Worm (Caenorhabditis elegans) whole organism, midembryonic: ENCODE measurements around the gene str-148.
A peak's percentile ranks its signal among the peaks of the same experiment; 100 is the strongest.

Experiments
- T22C8.4 ChIP-seq: fragments of 200-800 bp; sonication (Bioruptor generic); IDR thresholded peaks from 2 replicates; pipeline ENCODE4 v1.3.6; 2022; ENCODE audit warnings: missing genetic modification characterization, missing compliant biosample characterization
- cog-1 ChIP-seq: sonication (generic microtip); optimal IDR thresholded peaks from 2 replicates; lab custom pipeline; 2016; ENCODE audit warnings: missing genetic modification characterization, missing compliant biosample characterization
- flt-1 ChIP-seq: fragments of 200-800 bp; sonication (Bioruptor generic); IDR thresholded peaks from 2 replicates; pipeline ENCODE4 v1.3.6; 2022; ENCODE audit warnings: missing genetic modification characterization, missing compliant biosample characterization
- klf-2 ChIP-seq: fragments of 200-800 bp; sonication (Bioruptor generic); conservative IDR thresholded peaks from 2 replicates; pipeline ENCODE4 v1.3.6; 2022; ENCODE audit warnings: missing genetic modification reagents, missing genetic modification characterization, missing compliant biosample characterization
- med-1 ChIP-seq: sonication (generic microtip); optimal IDR thresholded peaks from 2 replicates; lab custom pipeline; 2017; ENCODE audit warnings: missing genetic modification characterization, mild to moderate bottlenecking, missing compliant biosample characterization, antibody characterized with exemption, missing genetic modification reagents; ENCODE audit not compliant: insufficient read depth
- ref-1 ChIP-seq: fragments of 200-800 bp; sonication (Bioruptor generic); conservative IDR thresholded peaks from 2 replicates; pipeline ENCODE4 v1.3.6; 2022; ENCODE audit warnings: missing genetic modification reagents, missing genetic modification characterization, missing compliant biosample characterization
- tab-1 ChIP-seq: fragments of 200-800 bp; sonication (Bioruptor generic); IDR thresholded peaks from 2 replicates; pipeline ENCODE4 v1.3.6; 2022; ENCODE audit warnings: missing genetic modification characterization, missing compliant biosample characterization
- ztf-23 ChIP-seq: fragments of 200-800 bp; sonication (Bioruptor generic); IDR thresholded peaks from 2 replicates; pipeline ENCODE4 v1.3.6; 2022; ENCODE audit warnings: missing genetic modification reagents, missing genetic modification characterization, missing compliant biosample characterization
- ztf-29 ChIP-seq: fragments of 200-800 bp; sonication (Bioruptor generic); IDR thresholded peaks from 2 replicates; pipeline ENCODE4 v1.3.6; 2022; ENCODE audit warnings: missing genetic modification reagents, missing genetic modification characterization, missing compliant biosample characterization

Gene str-148

DNA sequence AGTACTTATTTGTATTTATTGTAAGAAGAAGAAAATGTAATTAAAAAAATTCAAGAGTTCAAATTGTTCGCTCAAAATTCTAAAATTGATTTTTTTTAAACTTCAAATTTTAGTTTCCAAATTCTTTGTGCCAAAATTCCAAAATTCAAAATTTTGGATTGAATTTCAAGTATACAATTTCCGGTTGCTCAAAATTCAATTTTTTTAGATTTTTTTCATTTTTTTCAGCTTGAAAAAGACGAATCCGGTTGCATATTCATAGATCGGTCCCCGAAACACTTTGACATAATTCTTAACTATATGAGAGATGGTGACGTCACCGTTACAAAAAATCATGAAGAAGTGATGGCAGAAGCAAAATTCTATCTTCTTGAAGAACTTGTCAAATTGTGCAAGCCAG, 26.3 kb downstream of the str-148 start, which contains the start of gene K02E7.4:
Gene K02E7.4, plus strand, starts transcription at position 301 of the 400 bp plus-strand sequence.
- TF ChIP-seq ref-1 (GFP tag; lab: Robert Waterston, UW) (no peak), flt-1 (GFP tag; lab: Robert Waterston, UW) (no peak), tab-1 (GFP tag; lab: Robert Waterston, UW) (no peak), med-1 (GFP tag; lab: Kevin White, UChicago) (no peak), cog-1 (no peak), ztf-29 (GFP tag; lab: Robert Waterston, UW) (no peak), klf-2 (GFP tag; lab: Robert Waterston, UW) (no peak), ztf-23 (GFP tag; lab: Robert Waterston, UW) (no peak), T22C8.4 (GFP tag; lab: Robert Waterston, UW) (no peak)

DNA sequence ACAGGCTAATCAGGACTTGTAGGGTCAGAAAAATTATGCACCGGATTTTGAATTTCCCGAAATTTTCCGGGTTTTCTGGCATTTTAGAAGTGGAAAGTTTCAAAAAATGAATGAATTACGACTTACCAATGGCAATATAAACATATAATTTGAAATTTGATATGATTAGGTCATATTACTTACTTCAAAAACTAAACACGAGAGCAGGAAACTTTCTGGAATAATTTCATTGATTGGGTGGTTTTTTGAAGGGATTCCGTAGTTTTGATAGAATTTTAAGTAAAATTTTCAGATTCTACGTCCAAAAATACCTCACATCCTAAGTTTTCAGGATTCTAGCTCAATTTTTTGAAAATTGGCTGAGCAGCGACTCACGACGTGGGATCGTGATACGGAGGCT, 29.6 kb downstream of the str-148 start, which contains the start of gene K02E7.11:
Gene K02E7.11, minus strand, starts transcription at position 101 of the 400 bp plus-strand sequence.
- TF ChIP-seq ztf-23 (GFP tag; lab: Robert Waterston, UW): no peak
- TF ChIP-seq med-1 (GFP tag; lab: Kevin White, UChicago): no peak
- TF ChIP-seq T22C8.4 (GFP tag; lab: Robert Waterston, UW): no peak
- no peak for TF ChIP-seq tab-1 (GFP tag; lab: Robert Waterston, UW)
- no peak for TF ChIP-seq ref-1 (GFP tag; lab: Robert Waterston, UW)
- TF ChIP-seq ztf-29 (GFP tag; lab: Robert Waterston, UW): no peak
- no peak for TF ChIP-seq flt-1 (GFP tag; lab: Robert Waterston, UW)
- no peak for TF ChIP-seq cog-1
- TF ChIP-seq klf-2 (GFP tag; lab: Robert Waterston, UW): no peak

DNA sequence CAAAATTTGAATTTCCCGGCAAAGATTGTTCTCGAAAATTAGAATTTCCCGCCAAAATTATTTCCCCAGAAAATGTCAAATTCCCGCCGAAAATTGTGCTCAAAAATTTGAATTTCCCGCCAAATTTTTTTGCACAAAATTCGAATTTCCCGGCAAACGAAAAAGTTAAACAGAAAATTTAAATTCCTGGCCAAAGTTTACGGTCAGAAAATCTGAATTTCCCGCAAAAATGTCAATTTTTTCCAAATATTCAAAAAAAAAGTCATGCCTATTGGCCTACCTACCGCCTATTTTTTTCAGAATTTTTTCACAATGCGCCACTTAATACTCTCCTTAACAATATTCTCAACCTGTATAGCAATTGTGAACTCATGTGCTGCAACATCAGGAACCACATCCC, 37.1 kb downstream of the str-148 start, which contains the start of gene K02E7.1:
Gene K02E7.1, plus strand, starts transcription at position 301 of the 400 bp plus-strand sequence.
- TF ChIP-seq ztf-23 (GFP tag; lab: Robert Waterston, UW) (no peak), ref-1 (GFP tag; lab: Robert Waterston, UW) (no peak), klf-2 (GFP tag; lab: Robert Waterston, UW) (no peak), flt-1 (GFP tag; lab: Robert Waterston, UW) (no peak)

DNA sequence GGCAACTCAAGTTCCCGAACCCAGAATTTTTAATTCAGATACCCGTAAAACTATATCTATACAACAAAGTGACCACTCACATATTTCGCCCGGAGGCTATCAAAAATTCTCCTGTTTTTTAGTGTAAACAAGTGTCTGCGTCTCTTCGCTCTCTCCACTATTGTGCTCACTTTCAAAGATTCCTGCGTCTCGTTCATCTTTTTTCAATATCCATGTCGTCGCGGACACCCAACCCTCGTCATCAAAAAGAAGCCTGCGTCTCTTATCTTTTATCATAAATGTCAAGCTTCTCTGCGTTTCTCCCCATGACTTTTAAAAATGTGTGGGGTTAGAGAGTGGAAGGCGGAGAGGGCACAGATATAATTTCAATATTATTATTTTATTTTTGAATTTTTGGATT, 39.1 kb downstream of the str-148 start:
- TF ChIP-seq cog-1: peak; percentile 39
- no peak for TF ChIP-seq T22C8.4 (GFP tag; lab: Robert Waterston, UW)

DNA sequence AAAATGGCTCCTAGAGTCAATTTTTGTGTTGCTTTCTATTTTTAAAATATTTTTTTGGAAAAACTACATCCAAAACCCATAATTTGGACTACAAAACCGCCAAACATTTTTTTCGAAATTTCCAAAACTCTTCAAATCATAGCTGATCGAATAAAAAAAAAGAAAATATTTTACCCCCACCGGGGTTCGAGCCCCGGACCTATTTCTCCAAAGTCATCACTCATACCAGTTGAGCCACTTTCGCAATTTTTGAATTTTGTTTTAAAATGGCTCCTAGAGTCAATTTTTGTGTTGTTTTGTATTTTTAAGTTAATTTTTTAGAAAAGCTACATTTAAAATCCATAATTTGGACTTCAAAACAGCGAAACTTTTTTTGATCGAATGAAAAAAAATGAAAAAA, 39.8 kb downstream of the str-148 start:
- no peak for TF ChIP-seq ztf-23 (GFP tag; lab: Robert Waterston, UW)
- TF ChIP-seq cog-1: no peak
- TF ChIP-seq klf-2 (GFP tag; lab: Robert Waterston, UW): no peak
- no peak for TF ChIP-seq flt-1 (GFP tag; lab: Robert Waterston, UW)
- TF ChIP-seq tab-1 (GFP tag; lab: Robert Waterston, UW): no peak
- TF ChIP-seq ztf-29 (GFP tag; lab: Robert Waterston, UW): no peak
- TF ChIP-seq med-1 (GFP tag; lab: Kevin White, UChicago): no peak
- TF ChIP-seq ref-1 (GFP tag; lab: Robert Waterston, UW): no peak
- no peak for TF ChIP-seq T22C8.4 (GFP tag; lab: Robert Waterston, UW)

DNA sequence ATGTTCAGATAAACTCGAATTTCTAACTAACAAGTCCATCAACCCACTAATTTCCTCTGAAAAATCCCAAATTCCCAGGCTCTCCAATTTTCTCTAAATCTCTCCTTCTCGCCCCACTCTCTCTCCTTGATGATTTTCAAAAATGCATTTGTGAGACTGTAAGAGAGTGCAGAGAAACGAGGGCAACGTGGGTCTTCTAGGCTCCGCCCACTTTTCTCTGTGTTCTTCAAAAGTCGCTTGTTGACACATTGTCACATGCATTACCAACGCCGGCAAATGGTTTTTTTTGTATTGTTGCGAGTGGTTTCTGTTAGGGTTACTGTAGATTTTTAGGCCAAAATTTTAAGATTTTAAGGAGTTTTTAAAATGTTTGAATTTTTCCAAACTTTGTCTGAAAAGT, 40.7 kb downstream of the str-148 start:
- TF ChIP-seq flt-1 (GFP tag; lab: Robert Waterston, UW): no peak
- TF ChIP-seq klf-2 (GFP tag; lab: Robert Waterston, UW): no peak
- TF ChIP-seq tab-1 (GFP tag; lab: Robert Waterston, UW): no peak
- TF ChIP-seq cog-1: no peak
- no peak for TF ChIP-seq ztf-29 (GFP tag; lab: Robert Waterston, UW)
- no peak for TF ChIP-seq ref-1 (GFP tag; lab: Robert Waterston, UW)
- no peak for TF ChIP-seq ztf-23 (GFP tag; lab: Robert Waterston, UW)
- no peak for TF ChIP-seq med-1 (GFP tag; lab: Kevin White, UChicago)
- TF ChIP-seq T22C8.4 (GFP tag; lab: Robert Waterston, UW): no peak

DNA sequence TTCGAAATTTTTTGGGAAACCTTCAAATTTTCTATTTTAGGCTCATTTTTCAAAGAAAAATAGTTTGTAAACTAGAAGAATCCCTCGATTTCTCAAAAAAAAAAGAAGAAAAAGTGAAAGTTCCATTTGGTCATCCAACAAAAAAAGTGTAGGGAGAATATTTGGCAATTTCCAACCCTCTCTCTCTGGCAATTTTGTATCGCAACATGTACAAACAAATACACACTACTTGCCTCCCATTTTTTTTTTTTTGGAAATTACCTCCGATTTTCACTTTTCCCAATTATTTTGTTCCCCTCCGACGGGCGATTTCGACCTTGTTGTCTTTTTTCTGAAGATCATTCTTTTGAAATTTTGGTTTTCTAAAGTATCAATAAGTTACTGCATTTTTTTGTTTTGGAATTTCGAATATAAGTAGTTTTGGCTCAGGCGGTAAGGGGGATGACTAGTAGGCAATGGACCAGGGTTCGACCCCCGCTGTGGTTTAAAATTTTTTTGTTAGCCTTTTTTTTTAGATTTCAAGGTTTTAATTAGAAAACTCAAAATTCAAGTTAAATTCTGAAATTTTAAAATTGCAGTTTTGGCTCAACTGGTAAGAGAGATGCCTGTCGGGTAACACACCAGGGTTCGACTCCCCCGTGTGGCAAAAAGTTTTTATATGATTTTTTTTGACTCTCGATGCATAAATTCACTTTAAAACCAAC, 42.9 kb downstream of the str-148 start:
- TF ChIP-seq tab-1 (GFP tag; lab: Robert Waterston, UW): no peak
- no peak for TF ChIP-seq cog-1
- TF ChIP-seq ztf-23 (GFP tag; lab: Robert Waterston, UW): no peak
- no peak for TF ChIP-seq med-1 (GFP tag; lab: Kevin White, UChicago)

DNA sequence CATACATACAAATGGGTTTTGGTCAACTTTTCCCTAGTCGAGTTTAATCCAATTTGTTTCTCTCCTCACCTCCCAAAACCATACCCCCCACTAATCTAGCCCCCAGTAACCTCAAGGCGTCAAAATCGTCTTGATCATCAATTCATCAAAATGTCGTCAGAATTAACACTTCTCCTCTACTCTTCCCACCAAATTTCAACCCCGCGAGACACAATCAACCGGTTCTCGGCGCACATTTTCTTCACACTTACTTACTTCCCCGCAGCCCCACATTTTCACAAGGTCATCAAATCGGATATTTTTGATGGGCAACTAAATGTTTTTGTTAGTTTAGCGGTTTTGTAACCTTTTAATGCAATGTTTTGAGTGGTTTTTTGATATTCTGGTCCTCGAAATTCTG, 45.0 kb downstream of the str-148 start:
- TF ChIP-seq klf-2 (GFP tag; lab: Robert Waterston, UW): no peak
- no peak for TF ChIP-seq ztf-23 (GFP tag; lab: Robert Waterston, UW)
- no peak for TF ChIP-seq med-1 (GFP tag; lab: Kevin White, UChicago)
- no peak for TF ChIP-seq ztf-29 (GFP tag; lab: Robert Waterston, UW)
- no peak for TF ChIP-seq ref-1 (GFP tag; lab: Robert Waterston, UW)
- no peak for TF ChIP-seq tab-1 (GFP tag; lab: Robert Waterston, UW)
- no peak for TF ChIP-seq cog-1
- TF ChIP-seq T22C8.4 (GFP tag; lab: Robert Waterston, UW): no peak
- no peak for TF ChIP-seq flt-1 (GFP tag; lab: Robert Waterston, UW)

DNA sequence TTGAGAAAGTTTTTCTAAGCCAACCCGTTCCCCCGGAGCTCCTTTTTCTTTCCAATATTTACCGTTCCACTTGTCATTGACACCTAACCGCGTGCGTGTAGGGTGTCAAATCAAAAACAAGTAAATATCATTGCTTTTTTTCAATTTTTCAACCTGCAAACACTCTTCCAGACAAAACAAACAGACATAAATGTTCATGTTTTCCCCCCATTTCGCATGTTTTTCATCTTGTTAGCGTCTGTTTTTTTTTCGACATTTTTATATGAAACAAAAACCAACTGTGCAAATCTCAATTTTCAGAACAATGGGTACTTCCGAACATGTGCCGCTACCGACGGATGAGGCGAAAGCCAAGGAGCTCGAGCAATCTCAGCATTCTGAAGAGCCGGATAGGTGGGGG, 45.9 kb downstream of the str-148 start, which contains the start of gene snf-3:
Gene snf-3, plus strand, starts transcription at position 301 of the 400 bp plus-strand sequence.
- TF ChIP-seq klf-2 (GFP tag; lab: Robert Waterston, UW) (no peak), ztf-23 (GFP tag; lab: Robert Waterston, UW) (no peak), T22C8.4 (GFP tag; lab: Robert Waterston, UW) (no peak), ref-1 (GFP tag; lab: Robert Waterston, UW) (no peak), tab-1 (GFP tag; lab: Robert Waterston, UW) (no peak), ztf-29 (GFP tag; lab: Robert Waterston, UW) (no peak), cog-1 (no peak), flt-1 (GFP tag; lab: Robert Waterston, UW) (no peak), med-1 (GFP tag; lab: Kevin White, UChicago) (no peak)
